Worm (Caenorhabditis elegans): ENCODE measurements around the gene seb-3.

ce11 chrX:15047541-15047940, 21.4 kb downstream of the seb-3 start:
- TF ChIP-seq nhr-90 (tag; optimal IDR thresholded peaks at IDR 0.05; ENCODE audit: poor library complexity) (no peak), sup-37 (GFP tag; optimal IDR thresholded peaks at IDR 0.05) (no peak), sptf-1 (tag; optimal IDR thresholded peaks at IDR 0.05) (no peak)
